Worm (Caenorhabditis elegans): ENCODE data around the gene C26B2.2.
A peak's percentile ranks its signal among the peaks of the same experiment; 100 is the strongest.

C26B2.2 gene

DNA sequence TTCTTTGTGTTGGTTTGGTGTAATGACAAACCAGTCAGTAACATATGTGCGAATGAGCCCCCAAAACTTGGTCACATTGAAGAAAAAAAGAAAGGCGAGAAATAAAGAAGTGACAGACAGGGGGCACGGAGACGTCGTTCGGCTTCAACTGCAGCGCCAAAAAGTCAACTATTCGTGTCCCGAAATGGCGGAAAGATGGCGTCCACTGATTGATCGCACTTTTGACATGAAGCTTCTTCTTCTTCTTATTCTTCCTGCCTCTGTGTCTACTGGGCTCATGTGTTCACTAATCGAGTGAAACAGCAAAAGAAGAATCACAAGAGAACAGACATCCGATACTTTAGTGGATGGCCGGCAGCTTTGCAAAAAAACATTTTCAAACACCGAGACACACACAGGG lies 47.2 kb upstream of the C26B2.2 start:
- TF ChIP-seq hlh-30 (tag; optimal IDR thresholded peaks at IDR 0.05; ENCODE audit: insufficient read depth) (peak; percentile 22), aha-1 (tag) (peak; percentile 92), lin-39 (tag; optimal IDR thresholded peaks at IDR 0.05) (peak; percentile 18), hmg-1.1 (GFP tag; IDR thresholded peaks at IDR 0.05) (peak; percentile 30; the same call in 1 of the 2 replicates), lsy-2 (tag; optimal IDR thresholded peaks at IDR 0.05) (peak in 1 of 2 experiments; percentile 24), mep-1 (tag; optimal IDR thresholded peaks at IDR 0.05) (peak; percentile 20), rbr-2 (tag; optimal IDR thresholded peaks at IDR 0.05) (no peak), ceh-20 (GFP tag; IDR thresholded peaks at IDR 0.05) (peak; percentile 69; the same call in 1 of the 2 replicates), ceh-28 (tag; optimal IDR thresholded peaks at IDR 0.05) (no peak), nhr-11 (tag; optimal IDR thresholded peaks at IDR 0.05) (no peak), unc-62 (GFP tag; optimal IDR thresholded peaks at IDR 0.05 in 1 of 2) (peak in 1 of 2 experiments; percentile 92), unc-62 (tag; optimal IDR thresholded peaks at IDR 0.05) (no peak), hlh-11 (tag; optimal IDR thresholded peaks at IDR 0.05) (peak; percentile 24)

ce11 chrIV:8068280-8068679 lies 46.4 kb upstream of the C26B2.2 start:
- no peak for TF ChIP-seq jun-1 (tag; optimal IDR thresholded peaks at IDR 0.05)
- no peak for TF ChIP-seq lin-13 (GFP tag; optimal IDR thresholded peaks at IDR 0.05)
- peak; percentile 5 for TF ChIP-seq nhr-11 (tag; optimal IDR thresholded peaks at IDR 0.05)
- peak in 1 of 2 experiments; percentile 59 for TF ChIP-seq daf-16 (GFP tag; optimal IDR thresholded peaks at IDR 0.05)
- TF ChIP-seq daf-16 (tag; optimal IDR thresholded peaks at IDR 0.05): no peak

DNA sequence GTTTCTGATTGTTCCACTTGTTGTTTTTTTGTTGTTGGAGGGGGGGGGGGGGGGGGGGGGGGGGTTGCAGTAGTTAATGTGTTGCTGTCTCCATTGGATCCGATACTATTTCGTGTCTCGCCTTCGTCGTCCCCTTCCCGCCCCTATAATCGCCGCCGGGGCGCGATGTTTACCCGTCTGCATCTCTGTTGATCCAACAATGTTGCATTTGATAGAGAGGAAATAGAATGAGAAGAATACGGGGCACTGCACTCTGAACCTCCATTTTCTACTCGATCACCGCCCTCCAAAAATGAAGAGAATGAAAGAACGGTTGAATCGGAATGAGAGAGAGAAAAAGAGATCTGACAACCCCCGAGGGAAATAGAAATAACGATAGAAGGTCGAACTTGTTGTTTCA lies 45.8 kb upstream of the C26B2.2 start:
- TF ChIP-seq mep-1 (tag; optimal IDR thresholded peaks at IDR 0.05) (peak; percentile 35), nhr-102 (tag; optimal IDR thresholded peaks at IDR 0.05) (no peak), set-16 (GFP tag; IDR thresholded peaks at IDR 0.05) (peak; percentile 69), hmg-1.1 (GFP tag; IDR thresholded peaks at IDR 0.05) (peak; percentile 42; the same call in 1 of the 2 replicates), mes-2 (tag; optimal IDR thresholded peaks at IDR 0.05; ENCODE audit: poor library complexity, severe bottlenecking) (peak; percentile 49), jun-1 (tag; optimal IDR thresholded peaks at IDR 0.05) (no peak), hlh-11 (tag; optimal IDR thresholded peaks at IDR 0.05) (peak; percentile 9), nhr-28 (tag; optimal IDR thresholded peaks at IDR 0.05) (peak; percentile 24), mxl-3 (GFP tag; optimal IDR thresholded peaks at IDR 0.05) (peak; percentile 7)

ce11 chrIV:8066598-8066997 lies 44.7 kb upstream of the C26B2.2 start:
- TF ChIP-seq hlh-30 (tag; optimal IDR thresholded peaks at IDR 0.05; ENCODE audit: insufficient read depth) (peak; percentile 39), mdl-1 (tag; optimal IDR thresholded peaks at IDR 0.05) (peak in 1 of 2 experiments; percentile 45), nhr-25 (tag; optimal IDR thresholded peaks at IDR 0.05; ENCODE audit: borderline replicate concordance, insufficient read depth) (no peak), spr-3 (GFP tag; optimal IDR thresholded peaks at IDR 0.05) (no peak), lin-29 (GFP tag; IDR thresholded peaks at IDR 0.05) (no peak), lsy-2 (tag; optimal IDR thresholded peaks at IDR 0.05) (peak in 1 of 2 experiments; percentile 29), ZK546.5 (tag; optimal IDR thresholded peaks at IDR 0.05) (no peak), unc-62 (GFP tag; optimal IDR thresholded peaks at IDR 0.05 in 1 of 2) (peak in 1 of 2 experiments; percentile 99), unc-62 (tag; optimal IDR thresholded peaks at IDR 0.05) (no peak), mes-2 (tag; optimal IDR thresholded peaks at IDR 0.05; ENCODE audit: poor library complexity, severe bottlenecking) (peak; percentile 24), ctbp-1 (GFP tag; IDR thresholded peaks at IDR 0.05) (no peak), mep-1 (tag; optimal IDR thresholded peaks at IDR 0.05) (peak; percentile 5), hmg-1.1 (GFP tag; IDR thresholded peaks at IDR 0.05) (peak; percentile 78), egl-43 (GFP tag; IDR thresholded peaks at IDR 0.05) (peak; percentile 58; the same call in 1 of the 2 replicates), zfp-2 (tag; optimal IDR thresholded peaks at IDR 0.05) (no peak), fkh-10 (GFP tag; optimal IDR thresholded peaks at IDR 0.05) (no peak), lim-7 (GFP tag; IDR thresholded peaks at IDR 0.05) (no peak), spr-1 (tag; optimal IDR thresholded peaks at IDR 0.05) (no peak), set-16 (GFP tag; IDR thresholded peaks at IDR 0.05) (peak; percentile 36; the same call in 1 of the 2 replicates), rbr-2 (tag; optimal IDR thresholded peaks at IDR 0.05) (peak; percentile 54), T26A8.4 (GFP tag; IDR thresholded peaks at IDR 0.05) (no peak), aha-1 (tag) (peak; percentile 63), jun-1 (tag; optimal IDR thresholded peaks at IDR 0.05) (no peak), pha-4 (GFP tag; IDR thresholded peaks at IDR 0.05) (peak; percentile 30; the same call in 1 of the 2 replicates), pha-4 (tag; optimal IDR thresholded peaks at IDR 0.05) (no peak), nhr-111 (GFP tag; optimal IDR thresholded peaks at IDR 0.05) (no peak), nhr-48 (tag; optimal IDR thresholded peaks at IDR 0.05) (no peak), nhr-6 (tag; optimal IDR thresholded peaks at IDR 0.05) (no peak)
